Fruit fly (Drosophila melanogaster): Measurements from ENCODE around the gene CG7542.

CG7542 gene

DNA sequence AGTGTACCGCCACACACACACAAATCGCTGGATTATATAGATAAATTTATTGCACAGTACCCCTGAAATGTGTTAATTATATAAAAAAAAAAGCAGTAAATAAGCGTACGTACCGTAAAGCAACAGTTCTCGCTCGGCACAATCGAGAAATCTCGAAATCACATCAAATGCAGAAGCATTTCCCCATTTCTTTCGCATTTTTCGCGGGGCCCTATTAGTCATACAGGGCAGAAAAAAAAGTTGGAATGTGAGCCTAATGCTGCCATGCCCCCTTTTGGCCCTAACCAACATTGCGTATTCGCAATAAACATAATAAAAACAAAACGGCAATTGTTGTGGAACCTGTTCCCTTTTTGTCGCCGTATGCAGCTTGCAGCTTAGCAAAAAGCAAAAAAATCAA is 15.9 kb upstream of the CG7542 start:
- TF ChIP-seq CG10654 (GFP tag; optimal IDR thresholded peaks at IDR 0.05) (no peak), Optix (GFP tag; IDR thresholded peaks at IDR 0.05) (no peak), mam (GFP tag; optimal IDR thresholded peaks at IDR 0.05) (no peak), CG34422 (GFP tag; IDR thresholded peaks at IDR 0.05) (no peak), Hr39 (optimal IDR thresholded peaks at IDR 0.05) (no peak), CG4424 (GFP tag; optimal IDR thresholded peaks at IDR 0.05) (no peak), HmgZ (tag; optimal IDR thresholded peaks at IDR 0.05) (no peak), maf-S (GFP tag; optimal IDR thresholded peaks at IDR 0.05) (no peak), CG14050 (GFP tag; IDR thresholded peaks at IDR 0.05) (no peak), CG13123 (GFP tag; optimal IDR thresholded peaks at IDR 0.05) (no peak), TFAM (GFP tag; optimal IDR thresholded peaks at IDR 0.05) (no peak), ato (GFP tag; IDR thresholded peaks at IDR 0.05; ENCODE audit: partially characterized antibody) (no peak), CG2120 (GFP tag; optimal IDR thresholded peaks at IDR 0.05) (no peak), Mad (GFP tag; optimal IDR thresholded peaks at IDR 0.05) (no peak)

DNA sequence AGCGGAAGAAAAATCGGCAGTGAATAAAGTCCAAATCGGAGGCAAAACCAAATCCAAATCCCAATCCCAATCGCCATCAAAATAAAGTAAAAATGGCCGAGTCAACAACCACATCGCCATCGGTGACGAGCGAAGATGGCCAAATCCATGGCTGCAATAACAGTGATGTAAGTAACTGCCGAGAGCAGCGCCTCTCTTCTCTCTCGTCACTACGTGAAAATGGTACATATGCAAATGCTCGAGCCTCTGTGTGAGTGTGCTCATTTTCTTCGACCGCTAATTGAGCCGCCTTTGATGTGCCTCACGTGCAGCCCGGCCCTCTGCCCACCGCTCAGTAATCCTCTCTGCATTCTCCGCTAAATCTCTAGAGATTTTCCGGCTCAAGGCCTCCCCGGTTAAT is 15.2 kb upstream of the CG7542 start:
- TF ChIP-seq so (GFP tag; IDR thresholded peaks at IDR 0.05), result 0 out of 3 replicates have a peak, but pooled peaks have one; percentile 9
- TF ChIP-seq CG2116 (GFP tag; optimal IDR thresholded peaks at IDR 0.05), result no peak
- TF ChIP-seq vvl (GFP tag; IDR thresholded peaks at IDR 0.05), result peak; percentile 48; the same call in 1 of the 2 replicates
- 0 out of 2 replicates have a peak, but pooled peaks have one; percentile 18 for TF ChIP-seq CG11247 (GFP tag; IDR thresholded peaks at IDR 0.05)
- 0 out of 3 replicates have a peak, but pooled peaks have one; percentile 7 for TF ChIP-seq Dbx (GFP tag; IDR thresholded peaks at IDR 0.05)
- TF ChIP-seq Hr78 (GFP tag; optimal IDR thresholded peaks at IDR 0.05), result no peak
- no peak for TF ChIP-seq CG3407 (GFP tag; optimal IDR thresholded peaks at IDR 0.05)
- peak in 1 of 2 experiments; percentile 73 for TF ChIP-seq Pdp1 (GFP tag; optimal IDR thresholded peaks at IDR 0.05)
- no peak for TF ChIP-seq pan (optimal IDR thresholded peaks at IDR 0.05)
- TF ChIP-seq pan (GFP tag; optimal IDR thresholded peaks at IDR 0.05 in 1 of 2, IDR thresholded peaks at IDR 0.05 in 1 of 2), result peak in 1 of 2 experiments; percentile 8
- no peak for TF ChIP-seq Poxn (GFP tag; IDR thresholded peaks at IDR 0.05)
- TF ChIP-seq cwo (GFP tag; optimal IDR thresholded peaks at IDR 0.05), result peak; percentile 56
- 0 out of 2 replicates have a peak, but pooled peaks have one; percentile 33 for TF ChIP-seq slbo (GFP tag; IDR thresholded peaks at IDR 0.05)
- TF ChIP-seq cg (GFP tag; optimal IDR thresholded peaks at IDR 0.05), result peak; percentile 20
- peak; percentile 43 for TF ChIP-seq zen (tag; optimal IDR thresholded peaks at IDR 0.05)
- TF ChIP-seq sob (GFP tag; IDR thresholded peaks at IDR 0.05), result 0 out of 2 replicates have a peak, but pooled peaks have one; percentile 8
- TF ChIP-seq Optix (GFP tag; IDR thresholded peaks at IDR 0.05), result 0 out of 3 replicates have a peak, but pooled peaks have one; percentile 5
- no peak for TF ChIP-seq Fer1 (GFP tag; optimal IDR thresholded peaks at IDR 0.05)
- peak; percentile 23 to 29 for TF ChIP-seq Trl (optimal IDR thresholded peaks at IDR 0.05)
- no peak for TF ChIP-seq Trl (GFP tag; optimal IDR thresholded peaks at IDR 0.05)
- TF ChIP-seq Eip74EF (GFP tag; optimal IDR thresholded peaks at IDR 0.05), result peak in 1 of 2 experiments; percentile 49
- peak; percentile 47 for TF ChIP-seq Meics (GFP tag; optimal IDR thresholded peaks at IDR 0.05)
- peak; percentile 52; the same call in 1 of the 2 replicates for TF ChIP-seq chm (GFP tag; IDR thresholded peaks at IDR 0.05)
- TF ChIP-seq Med (GFP tag), result peak; percentile 40
- peak; percentile 75 for TF ChIP-seq Awh (GFP tag; IDR thresholded peaks at IDR 0.05)
- no peak for TF ChIP-seq CG4404 (GFP tag; IDR thresholded peaks at IDR 0.05)
- TF ChIP-seq CG13894 (tag; optimal IDR thresholded peaks at IDR 0.05), result peak; percentile 2
- TF ChIP-seq amos (GFP tag; IDR thresholded peaks at IDR 0.05; ENCODE audit: partially characterized antibody), result no peak
- no peak for TF ChIP-seq CG17912 (GFP tag; optimal IDR thresholded peaks at IDR 0.05)
- 0 out of 4 replicates have a peak, but pooled peaks have one; percentile 51 for TF ChIP-seq chinmo (GFP tag; IDR thresholded peaks at IDR 0.05; ENCODE audit: partially characterized antibody)
- peak; percentile 25 for TF ChIP-seq CG7987 (GFP tag; optimal IDR thresholded peaks at IDR 0.05)
- peak; percentile 1 for TF ChIP-seq CG12769 (tag; optimal IDR thresholded peaks at IDR 0.05)
- TF ChIP-seq CG6791 (GFP tag; IDR thresholded peaks at IDR 0.05; ENCODE audit: partially characterized antibody), result no peak
- no peak for TF ChIP-seq Neu2 (GFP tag; optimal IDR thresholded peaks at IDR 0.05; ENCODE audit: borderline replicate concordance)
- TF ChIP-seq ken (GFP tag; IDR thresholded peaks at IDR 0.05), result 0 out of 3 replicates have a peak, but pooled peaks have one; percentile 17
- 0 out of 3 replicates have a peak, but pooled peaks have one; percentile 16 for TF ChIP-seq otp (GFP tag; IDR thresholded peaks at IDR 0.05)

All from whole organism, embryonic.